Worm (Caenorhabditis elegans) whole organism, mixed stage, embryonic: ENCODE results near the gene ZK180.7.

Source experiments
- bed-3 ChIP-seq: fragments of 200-800 bp; sonication (Bioruptor generic); optimal IDR thresholded peaks from 3 replicates; lab custom pipeline; 2018; ENCODE audit warnings: mild to moderate bottlenecking, missing genetic modification characterization, moderate library complexity, missing compliant biosample characterization
- ceh-43 ChIP-seq: fragments of 200-800 bp; sonication (Bioruptor generic); optimal IDR thresholded peaks from 2 replicates; lab custom pipeline; 2018; ENCODE audit warnings: mild to moderate bottlenecking, missing genetic modification characterization, moderate library complexity, missing compliant biosample characterization
- cnd-1 ChIP-seq: fragments of 200-800 bp; sonication (Bioruptor generic); optimal IDR thresholded peaks from 2 replicates; lab custom pipeline; 2018; ENCODE audit warnings: mild to moderate bottlenecking, missing genetic modification characterization, missing compliant biosample characterization
- lin-13 ChIP-seq: fragments of 150-350 bp; optimal IDR thresholded peaks from 2 replicates; lab custom pipeline; 2014; ENCODE audit warnings: missing biosample characterization, missing genetic modification characterization
- lin-32 ChIP-seq: fragments of 200-800 bp; sonication (Bioruptor generic); optimal IDR thresholded peaks from 2 replicates; lab custom pipeline; 2018; ENCODE audit warnings: mild to moderate bottlenecking, missing genetic modification characterization, missing compliant biosample characterization
- lsy-2 ChIP-seq: fragments of 150-350 bp; optimal IDR thresholded peaks from 2 replicates; lab custom pipeline; 2014; ENCODE audit warnings: missing biosample characterization, missing genetic modification characterization
- mab-5 ChIP-seq: fragments of 150-350 bp; optimal IDR thresholded peaks from 2 replicates; lab custom pipeline; 2014; ENCODE audit warnings: missing biosample characterization, missing genetic modification characterization
- mls-2 ChIP-seq: sonication (generic microtip); optimal IDR thresholded peaks from 2 replicates; lab custom pipeline; 2016; ENCODE audit warnings: mild to moderate bottlenecking, missing genetic modification characterization, moderate library complexity, missing compliant biosample characterization
- nhr-28 ChIP-seq: fragments of 150-350 bp; optimal IDR thresholded peaks from 2 replicates; lab custom pipeline; 2014; ENCODE audit warnings: missing biosample characterization, missing genetic modification characterization
- sem-2 ChIP-seq: fragments of 200-800 bp; sonication (Bioruptor generic); optimal IDR thresholded peaks from 2 replicates; lab custom pipeline; 2018; ENCODE audit warnings: mild to moderate bottlenecking, missing genetic modification characterization, missing compliant biosample characterization
- snpc-4 ChIP-seq: fragments of 150-350 bp; optimal IDR thresholded peaks from 2 replicates; lab custom pipeline; 2014; ENCODE audit warnings: missing biosample characterization, missing genetic modification characterization
- tbx-8 ChIP-seq: fragments of 200-800 bp; sonication (Bioruptor generic); optimal IDR thresholded peaks from 2 replicates; lab custom pipeline; 2018; ENCODE audit warnings: mild to moderate bottlenecking, missing genetic modification characterization, moderate library complexity, missing compliant biosample characterization
- unc-62 ChIP-seq: fragments of 150-350 bp; optimal IDR thresholded peaks from 2 replicates; lab custom pipeline; 2014; ENCODE audit warnings: missing biosample characterization, missing genetic modification reagents, missing genetic modification characterization

DNA sequence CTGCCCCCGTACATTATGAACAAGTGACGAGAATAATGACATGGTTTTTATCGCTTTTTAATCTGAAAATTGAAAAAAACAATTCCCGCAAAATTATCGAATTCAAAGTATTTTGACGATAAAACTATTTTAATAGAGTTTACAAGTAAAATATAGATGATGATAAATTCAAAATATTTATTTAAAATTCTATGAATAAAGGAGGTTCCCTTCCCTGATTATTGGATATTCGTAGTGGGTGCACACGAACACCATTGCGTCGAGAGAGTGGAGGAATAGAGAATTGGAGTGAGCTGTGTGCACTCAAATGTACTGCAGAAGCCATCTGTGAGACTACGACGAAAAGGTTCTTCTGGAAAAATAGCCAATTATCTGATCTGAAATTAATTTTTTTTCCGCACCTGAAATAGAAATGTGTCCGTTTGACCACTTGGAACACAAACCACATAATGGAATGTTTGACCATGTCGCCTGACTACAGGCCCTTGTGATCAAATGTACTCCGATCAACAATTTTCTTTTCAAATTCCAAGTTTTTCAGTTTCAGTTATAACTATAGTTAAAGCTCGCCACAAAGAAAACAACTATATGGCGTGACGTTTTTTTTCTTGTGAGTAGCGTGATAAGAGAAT lies 21.0 kb downstream of the ZK180.7 start, which contains the start of the genes rfth-1 and ZK180.8:
- TF ChIP-seq cnd-1 (tag; lab: Kevin White, UChicago) (no peak), tbx-8 (GFP tag; lab: Kevin White, UChicago) (no peak), sem-2 (GFP tag; lab: Kevin White, UChicago) (no peak), unc-62 (GFP tag; lab: Kevin White, UChicago) (no peak), ceh-43 (GFP tag; lab: Kevin White, UChicago) (no peak), mab-5 (tag; lab: Kevin White, UChicago) (no peak), bed-3 (GFP tag; lab: Kevin White, UChicago) (no peak), lin-32 (GFP tag; lab: Kevin White, UChicago) (no peak), nhr-28 (tag; lab: Kevin White, UChicago) (no peak), lin-13 (no peak), snpc-4 (no peak), mls-2 (tag; lab: Kevin White, UChicago) (no peak), lsy-2 (tag; lab: Kevin White, UChicago) (no peak)
